Worm (Caenorhabditis elegans): Measurements from ENCODE around the gene arrd-15.

DNA sequence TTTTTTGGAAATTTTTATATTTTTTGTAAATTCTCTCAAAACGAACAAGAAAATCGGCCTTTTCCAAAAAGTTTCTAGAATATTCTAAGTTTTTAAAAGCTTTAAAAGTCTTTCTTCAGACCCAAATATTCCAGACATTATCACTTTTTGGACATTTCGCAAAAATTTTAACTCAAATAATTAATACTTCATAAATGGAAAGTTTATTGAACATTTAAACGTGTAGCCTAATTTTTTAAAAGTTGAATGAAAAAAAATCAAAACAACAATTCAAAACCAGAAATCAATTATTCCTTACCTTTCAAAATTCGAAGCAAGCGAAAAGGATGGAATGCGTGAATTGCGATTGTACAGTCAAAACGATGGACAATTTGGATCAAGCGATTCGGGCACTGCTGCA, 10.0 kb upstream of the arrd-15 start, which contains the start of gene ZK637.15:
- no peak for TF ChIP-seq ets-4 (GFP tag; optimal IDR thresholded peaks at IDR 0.05)
- no peak for TF ChIP-seq K12H6.12 (tag; optimal IDR thresholded peaks at IDR 0.05)
- no peak for TF ChIP-seq lin-54 (GFP tag; optimal IDR thresholded peaks at IDR 0.05)
- TF ChIP-seq madf-8 (GFP tag; conservative IDR thresholded peaks at IDR 0.05): no peak
- no peak for TF ChIP-seq ztf-18 (tag; optimal IDR thresholded peaks at IDR 0.05)
- no peak for TF ChIP-seq snpc-4 (GFP tag; optimal IDR thresholded peaks at IDR 0.05)
- TF ChIP-seq snpc-4 (tag; optimal IDR thresholded peaks at IDR 0.05): no peak
- no peak for TF ChIP-seq pha-4 (tag; optimal IDR thresholded peaks at IDR 0.05)
- no peak for TF ChIP-seq nfya-1 (tag; optimal IDR thresholded peaks at IDR 0.05; ENCODE audit: borderline replicate concordance, insufficient read depth)
- no peak for TF ChIP-seq Y95B8A.8 (GFP tag; IDR thresholded peaks at IDR 0.05)
- no peak for TF ChIP-seq F10E7.11 (tag; optimal IDR thresholded peaks at IDR 0.05)
